Fruit fly (Drosophila melanogaster): Measurements from ENCODE around the gene FASN1.
A peak's percentile ranks its signal among the peaks of the same experiment; 100 is the strongest.

The FASN1 gene

dm6 chr2L:3092535-3092934, 36.1 kb downstream of the FASN1 start (continued):
- TF ChIP-seq NfI (GFP tag; optimal IDR thresholded peaks at IDR 0.05) (peak; percentile 17), ATbp (GFP tag; optimal IDR thresholded peaks at IDR 0.05) (peak; percentile 43), btn (GFP tag; optimal IDR thresholded peaks at IDR 0.05) (no peak), CG32772 (GFP tag; IDR thresholded peaks at IDR 0.05) (peak; percentile 27; the same call in 1 of the 2 replicates), ken (GFP tag; IDR thresholded peaks at IDR 0.05) (peak; percentile 58; the same call in 2 of the 3 replicates), zfh2 (GFP tag; optimal IDR thresholded peaks at IDR 0.05) (peak; percentile 5), crc (GFP tag; optimal IDR thresholded peaks at IDR 0.05) (no peak), CG11695 (GFP tag; IDR thresholded peaks at IDR 0.05) (peak; percentile 46; the same call in 1 of the 3 replicates), pan (optimal IDR thresholded peaks at IDR 0.05) (no peak), pan (GFP tag; optimal IDR thresholded peaks at IDR 0.05 in 1 of 2, IDR thresholded peaks at IDR 0.05 in 1 of 2) (peak in 1 of 2 experiments; percentile 52), vvl (GFP tag; IDR thresholded peaks at IDR 0.05) (peak; percentile 64; the same call in 1 of the 2 replicates), Pdp1 (GFP tag; optimal IDR thresholded peaks at IDR 0.05) (peak in 1 of 2 experiments; percentile 21), CG9876 (GFP tag; optimal IDR thresholded peaks at IDR 0.05) (no peak), Vsx1 (GFP tag; optimal IDR thresholded peaks at IDR 0.05) (no peak), grn (GFP tag; optimal IDR thresholded peaks at IDR 0.05) (peak; percentile 24), lmd (GFP tag; IDR thresholded peaks at IDR 0.05) (peak; percentile 36; the same call in 1 of the 2 replicates), row (GFP tag; IDR thresholded peaks at IDR 0.05) (peak; percentile 78), eve (GFP tag; optimal IDR thresholded peaks at IDR 0.05) (peak in 1 of 2 experiments; percentile 64), CG17912 (GFP tag; optimal IDR thresholded peaks at IDR 0.05) (no peak), CG15514 (GFP tag; optimal IDR thresholded peaks at IDR 0.05) (peak; percentile 14), bab2 (GFP tag; optimal IDR thresholded peaks at IDR 0.05) (peak; percentile 22), Bteb2 (GFP tag; optimal IDR thresholded peaks at IDR 0.05) (no peak), CG6854 (GFP tag; optimal IDR thresholded peaks at IDR 0.05) (peak; percentile 24), Rx (GFP tag; IDR thresholded peaks at IDR 0.05) (0 out of 2 replicates have a peak, but pooled peaks have one; percentile 4), sob (GFP tag; IDR thresholded peaks at IDR 0.05) (peak; percentile 35), tx (GFP tag; optimal IDR thresholded peaks at IDR 0.05) (no peak), amos (GFP tag; IDR thresholded peaks at IDR 0.05; ENCODE audit: partially characterized antibody) (no peak), Dip3 (GFP tag; optimal IDR thresholded peaks at IDR 0.05) (peak; percentile 21), Hsf (GFP tag; optimal IDR thresholded peaks at IDR 0.05) (peak; percentile 17), Fer1 (GFP tag; optimal IDR thresholded peaks at IDR 0.05) (peak; percentile 31), Blimp-1 (GFP tag; optimal IDR thresholded peaks at IDR 0.05) (peak; percentile 28), CG12299 (tag; optimal IDR thresholded peaks at IDR 0.05) (no peak), H15 (GFP tag; IDR thresholded peaks at IDR 0.05) (0 out of 3 replicates have a peak, but pooled peaks have one; percentile 43), esg (GFP tag; conservative IDR thresholded peaks at IDR 0.05) (peak; percentile 45; the same call in 1 of the 2 replicates), Oaz (GFP tag; IDR thresholded peaks at IDR 0.05) (0 out of 2 replicates have a peak, but pooled peaks have one; percentile 39), jigr1 (GFP tag; IDR thresholded peaks at IDR 0.05) (no peak), Poxn (GFP tag; IDR thresholded peaks at IDR 0.05) (no peak), PHDP (tag; optimal IDR thresholded peaks at IDR 0.05) (peak; percentile 55), CG12942 (GFP tag; optimal IDR thresholded peaks at IDR 0.05) (no peak), CG6689 (GFP tag; IDR thresholded peaks at IDR 0.05) (peak; percentile 46), CG7556 (GFP tag; optimal IDR thresholded peaks at IDR 0.05) (peak; percentile 24), CG1529 (GFP tag; optimal IDR thresholded peaks at IDR 0.05) (peak; percentile 18), CG15011 (GFP tag; optimal IDR thresholded peaks at IDR 0.05) (peak; percentile 9), Sox102F (GFP tag; optimal IDR thresholded peaks at IDR 0.05) (peak; percentile 69), CG10543 (GFP tag; optimal IDR thresholded peaks at IDR 0.05) (no peak), CG14441 (GFP tag; IDR thresholded peaks at IDR 0.05) (peak; percentile 66), scrt (GFP tag; optimal IDR thresholded peaks at IDR 0.05) (peak; percentile 24), CG17361 (GFP tag; IDR thresholded peaks at IDR 0.05) (0 out of 3 replicates have a peak, but pooled peaks have one; percentile 23), CG12391 (tag; optimal IDR thresholded peaks at IDR 0.05) (peak; percentile 30), HLH54F (GFP tag; optimal IDR thresholded peaks at IDR 0.05) (peak; percentile 17), CG31441 (GFP tag; IDR thresholded peaks at IDR 0.05) (0 out of 2 replicates have a peak, but pooled peaks have one; percentile 16)
